Worm (Caenorhabditis elegans): ENCODE data around the gene F44E5.17.
A peak's percentile ranks its signal among the peaks of the same experiment; 100 is the strongest.

The F44E5.17 gene

ce11 chrII:11700200-11700599 lies 48.2 kb downstream of the F44E5.17 start, which contains the start of gene inos-1:
Gene inos-1 (minus strand): TSS chrII:11700300.
- no peak for TF ChIP-seq nhr-23 (tag; optimal IDR thresholded peaks at IDR 0.05)
- TF ChIP-seq fos-1 (tag; optimal IDR thresholded peaks at IDR 0.05): no peak
- no peak for TF ChIP-seq blmp-1 (tag; optimal IDR thresholded peaks at IDR 0.05; ENCODE audit: insufficient read depth)
- TF ChIP-seq nhr-12 (tag; optimal IDR thresholded peaks at IDR 0.05): no peak
- TF ChIP-seq unc-55 (GFP tag; optimal IDR thresholded peaks at IDR 0.05): peak; percentile 8
- TF ChIP-seq gmeb-1 (tag; optimal IDR thresholded peaks at IDR 0.05): no peak
- TF ChIP-seq mbf-1 (tag; optimal IDR thresholded peaks at IDR 0.05): no peak
- no peak for TF ChIP-seq zag-1 (tag; optimal IDR thresholded peaks at IDR 0.05)

All from whole organism, L2 larva.